Worm (Caenorhabditis elegans) whole organism, early embryonic: ENCODE data around the gene C54E10.10.

Source experiments
- B0310.2 ChIP-seq: sonication (generic microtip); optimal IDR thresholded peaks from 2 replicates; lab custom pipeline; 2016; ENCODE audit warnings: mild to moderate bottlenecking, missing genetic modification characterization, missing compliant biosample characterization
- ama-1 ChIP-seq: fragments of 150-350 bp; optimal IDR thresholded peaks from 2 replicates; lab custom pipeline; 2014
- ceh-13 ChIP-seq: fragments of 200-800 bp; sonication (Bioruptor generic); optimal IDR thresholded peaks from 2 replicates; lab custom pipeline; 2018; ENCODE audit warnings: mild to moderate bottlenecking, missing genetic modification characterization, missing compliant biosample characterization
- flt-1 ChIP-seq: fragments of 200-800 bp; sonication (Bioruptor generic); IDR thresholded peaks from 2 replicates; pipeline ENCODE4 v1.3.6; 2022; ENCODE audit warnings: missing genetic modification characterization, missing compliant biosample characterization
- hmbx-1 ChIP-seq: sonication (generic microtip); optimal IDR thresholded peaks from 2 replicates; lab custom pipeline; 2016; ENCODE audit warnings: mild to moderate bottlenecking, missing genetic modification characterization, missing compliant biosample characterization
- scrt-1 ChIP-seq: fragments of 200-800 bp; sonication (Bioruptor generic); IDR thresholded peaks from 2 replicates; pipeline ENCODE4 v1.3.6; 2022; ENCODE audit warnings: missing genetic modification characterization, missing compliant biosample characterization
- sea-1 ChIP-seq: fragments of 200-800 bp; sonication (Bioruptor generic); conservative IDR thresholded peaks from 2 replicates; pipeline ENCODE4 v1.3.6; 2022; ENCODE audit warnings: missing genetic modification characterization, missing compliant biosample characterization
- tbx-11 ChIP-seq: fragments of 200-800 bp; sonication (Bioruptor generic); IDR thresholded peaks from 2 replicates; pipeline ENCODE4 v1.3.6; 2022; ENCODE audit warnings: missing genetic modification characterization, missing compliant biosample characterization
- tbx-37 ChIP-seq: fragments of 200-800 bp; sonication (Bioruptor generic); conservative IDR thresholded peaks from 2 replicates; pipeline ENCODE4 v1.3.6; 2022; ENCODE audit warnings: missing genetic modification reagents, missing genetic modification characterization, missing compliant biosample characterization

DNA sequence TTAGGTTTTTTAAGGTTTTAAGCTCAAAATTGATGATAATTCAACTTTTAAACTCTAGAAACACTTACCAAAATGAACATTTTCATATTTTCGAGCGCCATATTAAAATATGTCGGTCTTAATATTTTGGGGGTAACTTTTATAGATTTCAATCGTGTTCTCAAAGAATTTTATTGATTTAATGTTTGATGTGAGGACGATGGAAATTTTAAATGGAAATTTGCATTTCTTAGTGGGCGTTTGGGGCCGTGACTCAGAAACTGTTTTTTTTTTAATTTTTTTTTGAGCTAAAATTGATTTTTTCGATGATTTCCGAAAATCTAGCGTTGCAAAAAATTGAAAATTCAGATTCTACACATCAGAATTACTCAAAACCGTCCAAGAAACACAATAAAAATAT lies at the start of gene C54E10.10:
- no peak for TF ChIP-seq B0310.2 (tag; lab: Kevin White, UChicago)
- TF ChIP-seq scrt-1 (GFP tag; lab: Robert Waterston, UW): no peak
- TF ChIP-seq sea-1: no peak
- no peak for TF ChIP-seq tbx-11 (GFP tag; lab: Robert Waterston, UW)
- TF ChIP-seq ama-1 (lab: Kevin White, UChicago): no peak
- TF ChIP-seq tbx-37 (GFP tag; lab: Robert Waterston, UW): no peak
- no peak for TF ChIP-seq flt-1 (GFP tag; lab: Robert Waterston, UW)
- no peak for TF ChIP-seq ceh-13 (GFP tag; lab: Kevin White, UChicago)
- TF ChIP-seq hmbx-1 (tag; lab: Kevin White, UChicago): no peak
